Worm (Caenorhabditis elegans): ENCODE measurements around the gene rgs-11.

DNA sequence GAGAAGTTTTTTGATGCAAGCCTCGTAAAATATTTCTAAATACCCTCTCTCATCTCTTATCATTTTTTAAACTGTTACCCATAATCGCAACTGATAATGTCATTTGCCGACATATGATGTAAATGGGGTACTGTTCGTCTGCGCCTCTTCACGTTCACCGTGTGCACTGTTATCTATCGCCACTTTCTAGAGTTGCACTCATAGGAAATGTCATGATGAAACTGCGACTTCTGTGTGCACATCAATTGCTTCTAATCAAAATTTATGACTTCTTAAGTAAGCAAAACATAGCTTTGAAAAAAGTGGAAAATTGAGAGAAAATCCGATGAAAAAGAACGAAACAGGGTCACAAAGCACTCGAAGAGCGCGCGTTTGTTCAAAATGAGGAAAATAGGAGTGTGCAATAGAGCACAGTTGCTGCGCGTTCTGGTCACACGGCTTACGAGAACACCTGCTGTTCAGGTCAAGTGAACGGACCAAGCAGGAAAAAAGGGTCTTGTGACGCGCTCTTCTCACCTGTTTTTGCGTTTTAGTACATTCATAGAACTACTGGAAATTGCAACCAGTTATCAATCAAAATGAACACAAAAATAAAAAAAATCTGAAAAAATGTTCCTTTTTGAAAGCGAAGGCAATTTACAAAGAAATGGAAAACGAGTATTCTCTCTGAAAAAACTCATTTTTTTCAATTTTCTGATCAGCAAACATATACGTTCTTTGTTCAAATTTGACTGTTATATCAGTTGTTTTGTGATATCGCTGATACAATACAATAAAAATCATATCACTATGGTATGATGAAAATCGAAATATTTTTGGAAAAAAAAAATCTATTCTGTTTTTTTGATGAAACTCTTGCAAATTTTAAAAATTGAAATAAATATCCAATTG lies 17.6 kb upstream of the rgs-11 start:
- TF ChIP-seq elt-2 (tag; optimal IDR thresholded peaks at IDR 0.05) (peak; percentile 93), dmd-4 (tag; optimal IDR thresholded peaks at IDR 0.05; ENCODE audit: borderline replicate concordance) (no peak), zip-5 (tag; optimal IDR thresholded peaks at IDR 0.05) (no peak), elt-4 (tag; optimal IDR thresholded peaks at IDR 0.05) (no peak)
